Worm (Caenorhabditis elegans) whole organism, L1 larva: ENCODE results near the gene ZK380.2.

Source experiments
- lin-15B ChIP-seq: fragments of 150-350 bp; sonication (generic microtip); optimal IDR thresholded peaks from 3 replicates; lab custom pipeline; 2014; ENCODE audit warnings: missing biosample characterization, missing genetic modification characterization
- pqm-1 ChIP-seq: sonication (generic microtip); optimal IDR thresholded peaks from 3 replicates; lab custom pipeline; 2017; ENCODE audit warnings: missing biosample characterization, missing genetic modification characterization
- snpc-4 ChIP-seq: fragments of 150-350 bp; optimal IDR thresholded peaks from 2 replicates; lab custom pipeline; 2014; ENCODE audit warnings: missing biosample characterization, missing genetic modification characterization

- TF ChIP-seq pqm-1 (tag; lab: Kevin White, UChicago) (no peak), snpc-4 (tag; lab: Kevin White, UChicago) (no peak), lin-15B (no peak)
These were observed 28.2 kb upstream of the ZK380.2 start for ce11 chrX:1603027-1603426.
